Fruit fly (Drosophila melanogaster): ENCODE measurements around the gene CG13674.
"Not testable (repeated sequence)": the region's sequence is repeated elsewhere in the genome, so short reads cannot be mapped to it uniquely, and the experiment has no call there.

The CG13674 gene

dm6 chr3L:8218883-8219282, at the start of gene CG13674:
Gene CG13674 (minus strand): TSS chr3L:8218983.
- TF ChIP-seq noc (tag; optimal IDR thresholded peaks at IDR 0.05): no peak

- TF ChIP-seq noc (tag; optimal IDR thresholded peaks at IDR 0.05): no peak
Observed at dm6 chr3L:8240932-8241331, 22.1 kb upstream of the CG13674 start.

- no peak for TF ChIP-seq noc (tag; optimal IDR thresholded peaks at IDR 0.05)
Observed at dm6 chr3L:8240501-8240900, 21.7 kb upstream of the CG13674 start, which contains the start of gene CG7213. Gene CG7213 (minus strand): TSS chr3L:8240601.

- TF ChIP-seq noc (tag; optimal IDR thresholded peaks at IDR 0.05): not testable (repeated sequence)
Observed at dm6 chr3L:8238347-8238746, 19.6 kb upstream of the CG13674 start, which contains the start of gene Dscam4. Gene Dscam4 (plus strand): TSS chr3L:8238647.

dm6 chr3L:8228924-8229323, 10.1 kb upstream of the CG13674 start, which contains the start of gene eIF4E3:
Gene eIF4E3 (plus strand): TSS chr3L:8229224.
- no peak for TF ChIP-seq noc (tag; optimal IDR thresholded peaks at IDR 0.05)

- TF ChIP-seq noc (tag; optimal IDR thresholded peaks at IDR 0.05): no peak
Observed at dm6 chr3L:8221835-8222234, 3.1 kb upstream of the CG13674 start, which contains the start of gene CG13678. Gene CG13678 (plus strand): TSS chr3L:8222141.

- TF ChIP-seq noc (tag; optimal IDR thresholded peaks at IDR 0.05): no peak
Observed at dm6 chr3L:8219687-8220086, 904 bp upstream of the CG13674 start.

- no peak for TF ChIP-seq noc (tag; optimal IDR thresholded peaks at IDR 0.05)
Observed at dm6 chr3L:8214980-8215379, 3.8 kb downstream of the CG13674 start, which contains the start of gene CG8012. Gene CG8012 (plus strand): TSS chr3L:8215280.

- TF ChIP-seq noc (tag; optimal IDR thresholded peaks at IDR 0.05): no peak
Observed at dm6 chr3L:8211590-8211989, 7.2 kb downstream of the CG13674 start, which contains the start of gene CG8006. Gene CG8006 (plus strand): TSS chr3L:8211890.

- TF ChIP-seq noc (tag; optimal IDR thresholded peaks at IDR 0.05): no peak
Observed at dm6 chr3L:8210596-8210995, 8.2 kb downstream of the CG13674 start, which contains the start of gene tut. Gene tut (minus strand): TSS chr3L:8210743.

- no peak for TF ChIP-seq noc (tag; optimal IDR thresholded peaks at IDR 0.05)
Observed at dm6 chr3L:8202317-8202842, 16.4 kb downstream of the CG13674 start, which contains the start of the genes CG7366 and CG13679. Gene CG7366 (minus strand): TSS chr3L:8202417. Gene CG13679 (plus strand): TSS chr3L:8202792.

dm6 chr3L:8197779-8198279, 21.0 kb downstream of the CG13674 start, which contains the start of the genes UbcE2M and Dhps:
Gene UbcE2M (minus strand): TSS chr3L:8197987.
Gene Dhps (plus strand): TSS chr3L:8198207.
- peak; percentile 83 for TF ChIP-seq noc (tag; optimal IDR thresholded peaks at IDR 0.05)

- TF ChIP-seq noc (tag; optimal IDR thresholded peaks at IDR 0.05): no peak
Observed at dm6 chr3L:8193016-8193415, 25.8 kb downstream of the CG13674 start, which contains the start of gene CG7387. Gene CG7387 (minus strand): TSS chr3L:8193116.

- TF ChIP-seq noc (tag; optimal IDR thresholded peaks at IDR 0.05): no peak
Observed at dm6 chr3L:8191042-8191613, 27.7 kb downstream of the CG13674 start, which contains the start of gene MED24. Gene MED24 (plus strand): TSS chr3L:8191270.

dm6 chr3L:8189234-8189633, 29.5 kb downstream of the CG13674 start:
- no peak for TF ChIP-seq noc (tag; optimal IDR thresholded peaks at IDR 0.05)

dm6 chr3L:8187397-8187811, 31.4 kb downstream of the CG13674 start:
- TF ChIP-seq noc (tag; optimal IDR thresholded peaks at IDR 0.05): no peak

Data from whole organism, larva.